Fruit fly (Drosophila melanogaster) whole organism, embryonic: Measurements from ENCODE around the gene Mf.

Source experiments
- Antp ChIP-seq: fragments of 200-800 bp; sonication (Bioruptor generic); optimal IDR thresholded peaks from 3 replicates; lab custom pipeline; 2016; ENCODE audit warnings: missing biosample characterization, missing genetic modification characterization
- Atf6 ChIP-seq: fragments of 200-800 bp; sonication (Bioruptor generic); IDR thresholded peaks from 2 replicates; pipeline ENCODE4 v1.3.6; 2022; ENCODE audit warnings: missing biosample characterization, missing genetic modification characterization
- CG11247 ChIP-seq: fragments of 200-800 bp; sonication (Bioruptor generic); IDR thresholded peaks from 2 replicates; pipeline ENCODE4 v1.3.6; 2022; ENCODE audit warnings: missing biosample characterization, missing genetic modification characterization
- CG11504 ChIP-seq: fragments of 200-800 bp; sonication (Bioruptor generic); optimal IDR thresholded peaks from 3 replicates; lab custom pipeline; 2019; ENCODE audit warnings: missing biosample characterization, mild to moderate bottlenecking, missing genetic modification characterization, moderate library complexity
- CG12219 ChIP-seq: fragments of 200-800 bp; sonication (Bioruptor generic); optimal IDR thresholded peaks from 3 replicates; lab custom pipeline; 2018; ENCODE audit warnings: missing biosample characterization, mild to moderate bottlenecking, missing genetic modification characterization
- CG13296 ChIP-seq: fragments of 200-800 bp; sonication (Bioruptor generic); optimal IDR thresholded peaks from 3 replicates; lab custom pipeline; 2018; ENCODE audit warnings: missing biosample characterization, mild to moderate bottlenecking, missing genetic modification characterization
- CG13894 ChIP-seq: fragments of 200-800 bp; sonication (Bioruptor generic); optimal IDR thresholded peaks from 3 replicates; lab custom pipeline; 2018; ENCODE audit warnings: missing biosample characterization, mild to moderate bottlenecking, missing genetic modification characterization, moderate library complexity
- CG14860 ChIP-seq: fragments of 200-800 bp; sonication (Bioruptor generic); IDR thresholded peaks from 3 replicates; pipeline ENCODE4 v1.3.6; 2022; ENCODE audit warnings: missing biosample characterization, missing genetic modification characterization; ENCODE audit not compliant: partially characterized antibody
- CG18619 ChIP-seq: fragments of 200-800 bp; sonication (Bioruptor generic); optimal IDR thresholded peaks from 3 replicates; lab custom pipeline; 2017; ENCODE audit warnings: missing biosample characterization, mild to moderate bottlenecking, missing genetic modification characterization
- CG31388 ChIP-seq: fragments of 200-800 bp; sonication (Bioruptor generic); optimal IDR thresholded peaks from 2 replicates; lab custom pipeline; 2016; ENCODE audit warnings: missing biosample characterization, missing genetic modification characterization
- CG31441 ChIP-seq: fragments of 200-800 bp; sonication (Bioruptor generic); IDR thresholded peaks from 2 replicates; pipeline ENCODE4 v1.3.6; 2022; ENCODE audit warnings: missing biosample characterization, missing genetic modification characterization
- CG32772 ChIP-seq: fragments of 200-800 bp; sonication (Bioruptor generic); IDR thresholded peaks from 2 replicates; pipeline ENCODE4 v1.3.6; 2022; ENCODE audit warnings: missing biosample characterization, missing genetic modification characterization
- CG3407 ChIP-seq: fragments of 200-800 bp; sonication (Bioruptor generic); optimal IDR thresholded peaks from 2 replicates; lab custom pipeline; 2018; ENCODE audit warnings: missing biosample characterization, mild to moderate bottlenecking, missing genetic modification characterization
- CG6765 ChIP-seq: fragments of 200-800 bp; sonication (Bioruptor generic); optimal IDR thresholded peaks from 3 replicates; lab custom pipeline; 2017; ENCODE audit warnings: missing biosample characterization, mild to moderate bottlenecking, missing genetic modification characterization
- CG8290 ChIP-seq, 3 experiments: fragments of 200-800 bp; sonication (Bioruptor generic); optimal IDR thresholded peaks; 2 replicates each; lab custom pipeline; 2016 to 2019; ENCODE audit warnings: missing biosample characterization in 3 of 3, missing genetic modification characterization in 3 of 3, mild to moderate bottlenecking in 2 of 3, moderate library complexity in 1 of 3
- CkIIα-i1 ChIP-seq: fragments of 200-800 bp; sonication (Bioruptor generic); IDR thresholded peaks from 2 replicates; pipeline ENCODE4 v1.3.6; 2022; ENCODE audit warnings: missing biosample characterization, missing genetic modification characterization
- Dad ChIP-seq: fragments of 200-800 bp; sonication (Bioruptor generic); optimal IDR thresholded peaks from 3 replicates; lab custom pipeline; 2016; ENCODE audit warnings: missing biosample characterization, missing genetic modification characterization
- Dbx ChIP-seq: fragments of 200-800 bp; sonication (Bioruptor generic); IDR thresholded peaks from 3 replicates; pipeline ENCODE4 v1.3.6; 2022; ENCODE audit warnings: missing biosample characterization, missing genetic modification characterization
- Dek ChIP-seq: fragments of 200-800 bp; sonication (Bioruptor generic); optimal IDR thresholded peaks from 3 replicates; lab custom pipeline; 2019; ENCODE audit warnings: missing biosample characterization, mild to moderate bottlenecking, missing genetic modification characterization, moderate library complexity
- HLH3B ChIP-seq: fragments of 200-800 bp; sonication (Bioruptor generic); IDR thresholded peaks from 2 replicates; pipeline ENCODE4 v1.3.6; 2022; ENCODE audit warnings: missing biosample characterization, missing genetic modification characterization
- HmgD ChIP-seq: fragments of 200-800 bp; sonication (Bioruptor generic); optimal IDR thresholded peaks from 3 replicates; lab custom pipeline; 2016; ENCODE audit warnings: missing biosample characterization, missing genetic modification characterization
- Hmr ChIP-seq: fragments of 200-800 bp; sonication (Bioruptor generic); optimal IDR thresholded peaks from 3 replicates; lab custom pipeline; 2017; ENCODE audit warnings: mild to moderate bottlenecking, missing biosample characterization, missing genetic modification reagents, missing genetic modification characterization
- Hr3 ChIP-seq: fragments of 200-800 bp; sonication (Bioruptor generic); optimal IDR thresholded peaks from 3 replicates; lab custom pipeline; 2016; ENCODE audit warnings: missing biosample characterization, missing genetic modification characterization
- MESR4 ChIP-seq: fragments of 200-800 bp; sonication (Bioruptor generic); optimal IDR thresholded peaks from 2 replicates; lab custom pipeline; 2018; ENCODE audit warnings: missing biosample characterization, mild to moderate bottlenecking, missing genetic modification characterization, moderate library complexity
- MTF-1 ChIP-seq: fragments of 200-800 bp; sonication (Bioruptor generic); optimal IDR thresholded peaks from 2 replicates; lab custom pipeline; 2018; ENCODE audit warnings: missing biosample characterization, mild to moderate bottlenecking, missing genetic modification characterization, borderline replicate concordance
- Meics ChIP-seq: fragments of 200-800 bp; sonication (Bioruptor generic); optimal IDR thresholded peaks from 2 replicates; lab custom pipeline; 2017; ENCODE audit warnings: missing biosample characterization, mild to moderate bottlenecking, missing genetic modification characterization
- NC2β ChIP-seq: fragments of 200-800 bp; sonication (Bioruptor generic); optimal IDR thresholded peaks from 2 replicates; lab custom pipeline; 2016; ENCODE audit warnings: missing biosample characterization, missing genetic modification characterization
- PHDP ChIP-seq: fragments of 200-800 bp; sonication (Bioruptor generic); optimal IDR thresholded peaks from 3 replicates; lab custom pipeline; 2018; ENCODE audit warnings: missing biosample characterization, mild to moderate bottlenecking, missing genetic modification characterization, moderate library complexity
- Rfx ChIP-seq: fragments of 200-800 bp; sonication (Bioruptor generic); IDR thresholded peaks from 2 replicates; pipeline ENCODE4 v1.3.6; 2022; ENCODE audit warnings: missing biosample characterization, missing genetic modification characterization
- Scr ChIP-seq: fragments of 200-800 bp; sonication (Bioruptor generic); IDR thresholded peaks from 2 replicates; pipeline ENCODE4 v1.3.6; 2022; ENCODE audit warnings: missing biosample characterization, missing genetic modification characterization; ENCODE audit not compliant: partially characterized antibody
- Sin3A ChIP-seq: fragments of >200 bp; optimal IDR thresholded peaks from 2 replicates; lab custom pipeline; 2018
- ap ChIP-seq: fragments of 200-800 bp; sonication (Bioruptor generic); IDR thresholded peaks from 2 replicates; pipeline ENCODE4 v1.3.6; 2022; ENCODE audit warnings: missing biosample characterization, missing genetic modification characterization
- caup ChIP-seq: fragments of 200-800 bp; sonication (Bioruptor generic); optimal IDR thresholded peaks from 3 replicates; lab custom pipeline; 2017; ENCODE audit warnings: missing biosample characterization, mild to moderate bottlenecking, missing genetic modification characterization, moderate library complexity; ENCODE audit not compliant: severe bottlenecking
- dati ChIP-seq: fragments of 200-800 bp; sonication (Bioruptor generic); IDR thresholded peaks from 2 replicates; pipeline ENCODE4 v1.3.6; 2022; ENCODE audit warnings: missing biosample characterization, missing genetic modification characterization
- en ChIP-seq: fragments of 200-800 bp; sonication (Bioruptor generic); optimal IDR thresholded peaks from 2 replicates; lab custom pipeline; 2016; ENCODE audit warnings: missing biosample characterization, missing genetic modification characterization
- fd96Cb ChIP-seq: fragments of 200-800 bp; sonication (Bioruptor generic); optimal IDR thresholded peaks from 2 replicates; lab custom pipeline; 2018; ENCODE audit warnings: missing biosample characterization, mild to moderate bottlenecking, missing genetic modification characterization, moderate library complexity
- ftz-f1 ChIP-seq: fragments of 200-800 bp; sonication (Bioruptor generic); optimal IDR thresholded peaks from 2 replicates; lab custom pipeline; 2016; ENCODE audit warnings: missing biosample characterization, missing genetic modification characterization
- gcm2 ChIP-seq: fragments of 200-800 bp; sonication (Bioruptor generic); optimal IDR thresholded peaks from 2 replicates; lab custom pipeline; 2016; ENCODE audit warnings: missing biosample characterization, missing genetic modification characterization
- gfzf ChIP-seq: fragments of 200-800 bp; sonication (Bioruptor generic); optimal IDR thresholded peaks from 2 replicates; lab custom pipeline; 2016; ENCODE audit warnings: missing biosample characterization, mild to moderate bottlenecking, missing genetic modification characterization, moderate library complexity
- lilli ChIP-seq: fragments of 200-800 bp; sonication (Bioruptor generic); optimal IDR thresholded peaks from 3 replicates; lab custom pipeline; 2016; ENCODE audit warnings: missing biosample characterization, missing genetic modification characterization
- maf-S ChIP-seq: fragments of 200-800 bp; sonication (Bioruptor generic); optimal IDR thresholded peaks from 2 replicates; lab custom pipeline; 2016; ENCODE audit warnings: missing biosample characterization, missing genetic modification characterization
- mam ChIP-seq: fragments of 200-800 bp; sonication (Bioruptor generic); optimal IDR thresholded peaks from 3 replicates; lab custom pipeline; 2016; ENCODE audit warnings: missing biosample characterization, missing genetic modification characterization
- ranshi ChIP-seq: fragments of 200-800 bp; sonication (Bioruptor generic); IDR thresholded peaks from 2 replicates; pipeline ENCODE4 v1.3.6; 2022; ENCODE audit warnings: missing biosample characterization, missing genetic modification characterization
- schlank ChIP-seq: fragments of 200-800 bp; sonication (Bioruptor generic); optimal IDR thresholded peaks from 2 replicates; lab custom pipeline; 2018; ENCODE audit warnings: missing biosample characterization, mild to moderate bottlenecking, missing genetic modification characterization
- sisA ChIP-seq: fragments of 200-800 bp; sonication (Bioruptor generic); IDR thresholded peaks from 2 replicates; pipeline ENCODE4 v1.3.6; 2022; ENCODE audit warnings: missing biosample characterization, missing genetic modification characterization
- stwl ChIP-seq: fragments of 200-800 bp; sonication (Bioruptor generic); optimal IDR thresholded peaks from 3 replicates; lab custom pipeline; 2018; ENCODE audit warnings: missing biosample characterization, mild to moderate bottlenecking, missing genetic modification characterization, moderate library complexity
- toy ChIP-seq: fragments of 200-800 bp; sonication (Bioruptor generic); IDR thresholded peaks from 2 replicates; pipeline ENCODE4 v1.3.6; 2022; ENCODE audit warnings: missing biosample characterization, missing genetic modification characterization
- ttk ChIP-seq: fragments of 200-800 bp; sonication (Bioruptor generic); IDR thresholded peaks from 2 replicates; pipeline ENCODE4 v2.1.2; 2022; ENCODE audit warnings: missing biosample characterization, missing genetic modification characterization
- vfl ChIP-seq: fragments of 200-800 bp; sonication (Bioruptor generic); optimal IDR thresholded peaks from 2 replicates; lab custom pipeline; 2016; ENCODE audit warnings: missing biosample characterization, missing genetic modification characterization

Mf gene

DNA sequence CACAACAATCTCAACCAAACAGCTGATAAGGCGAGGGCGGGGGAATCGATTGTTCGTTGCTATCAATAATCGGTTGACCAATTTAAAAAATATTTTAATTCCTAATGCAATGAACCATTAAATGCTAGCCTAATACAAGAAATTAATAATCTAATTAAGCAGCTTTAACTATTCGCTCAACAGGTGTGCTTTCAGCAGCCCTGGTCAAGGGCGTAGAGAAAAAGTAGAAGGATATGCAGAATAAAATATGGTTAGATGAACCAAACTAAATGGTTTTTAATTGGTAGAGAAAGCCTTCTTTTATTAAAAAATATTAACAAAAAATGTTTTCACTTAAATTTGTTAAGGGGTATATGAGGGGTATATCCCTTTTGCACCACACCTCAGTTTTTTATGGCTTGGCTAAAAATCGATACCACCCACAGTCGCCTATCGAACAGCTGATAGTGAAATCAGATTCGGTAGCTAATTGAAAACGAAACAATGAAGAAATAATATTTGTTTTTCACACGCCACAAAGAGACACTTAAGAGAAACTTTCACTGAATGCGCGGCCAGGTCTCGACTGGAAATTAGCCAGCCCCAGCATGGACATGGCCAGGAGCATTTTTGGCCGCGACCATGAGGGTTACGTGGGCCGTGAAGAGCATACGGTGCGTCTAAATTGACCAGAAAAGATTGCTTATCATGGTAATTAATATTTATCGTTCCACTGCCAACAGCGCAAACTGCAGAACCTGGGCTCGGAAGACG is 37.7 kb upstream of the Mf start, which contains the start of the genes SIDL and CG12241 (continued):
- TF ChIP-seq CG11504 (no peak), Dek (peak; percentile 79), sisA (peak; percentile 91), Rfx (GFP tag; lab: Robert Waterston, UW) (peak; percentile 96), CG13894 (tag; lab: Kevin White, UChicago) (no peak), maf-S (peak; percentile 75), Antp (GFP tag; lab: Kevin White, UChicago) (peak; percentile 74), ranshi (GFP tag; lab: Robert Waterston, UW) (peak; percentile 96), CG3407 (peak; percentile 44), CG8290 (GFP tag; optimal IDR thresholded peaks at IDR 0.05; lab: Kevin White, UChicago) (no peak), CG8290 (tag; optimal IDR thresholded peaks at IDR 0.05; lab: Kevin White, UChicago) (no peak), MTF-1 (peak; percentile 32), CG32772 (GFP tag; lab: Robert Waterston, UW) (peak; percentile 92), CG11247 (peak; percentile 92), ftz-f1 (GFP tag; lab: Kevin White, UChicago) (peak; percentile 60), en (GFP tag; lab: Kevin White, UChicago) (no peak), Sin3A (lab: Kevin White, UChicago) (no peak), Scr (peak; percentile 42), gfzf (GFP tag; lab: Kevin White, UChicago) (peak; percentile 15), CG18619 (GFP tag; lab: Kevin White, UChicago) (peak; percentile 39), CkIIα-i1 (GFP tag; lab: Robert Waterston, UW) (no peak), lilli (GFP tag; lab: Kevin White, UChicago) (peak; percentile 87), schlank (tag; lab: Kevin White, UChicago) (peak; percentile 32), HmgD (GFP tag; lab: Kevin White, UChicago) (peak; percentile 26), Dad (peak; percentile 78), vfl (GFP tag; lab: Kevin White, UChicago) (peak; percentile 48), PHDP (tag; lab: Kevin White, UChicago) (peak; percentile 50), MESR4 (GFP tag; lab: Kevin White, UChicago) (peak; percentile 66), gcm2 (GFP tag; lab: Kevin White, UChicago) (no peak), caup (GFP tag; lab: Kevin White, UChicago) (peak; percentile 83), toy (GFP tag; lab: Robert Waterston, UW) (peak; percentile 77), ttk (peak; percentile 88), dati (GFP tag; lab: Robert Waterston, UW) (peak; percentile 72), stwl (tag; lab: Kevin White, UChicago) (peak; percentile 16), Meics (GFP tag; lab: Kevin White, UChicago) (peak; percentile 90), Hr3 (GFP tag; lab: Kevin White, UChicago) (peak; percentile 70), Hmr (GFP tag; lab: Kevin White, UChicago) (no peak), CG14860 (GFP tag; lab: Robert Waterston, UW) (0 out of 3 replicates have a peak, but pooled peaks have one; percentile 22), CG31388 (GFP tag; lab: Kevin White, UChicago) (peak; percentile 62), CG13296 (GFP tag; lab: Kevin White, UChicago) (peak; percentile 79), Atf6 (peak; percentile 58), CG12219 (GFP tag; lab: Kevin White, UChicago) (no peak), mam (peak; percentile 92), CG31441 (GFP tag; lab: Robert Waterston, UW) (peak; percentile 90), HLH3B (peak; percentile 92), Dbx (GFP tag; lab: Robert Waterston, UW) (peak; percentile 94), ap (GFP tag; lab: Robert Waterston, UW) (no peak), fd96Cb (tag; lab: Kevin White, UChicago) (peak; percentile 79), CG6765 (peak; percentile 68), NC2β (peak; percentile 57)
